Fruit fly (Drosophila melanogaster): ENCODE results near the gene CG43861.

DNA sequence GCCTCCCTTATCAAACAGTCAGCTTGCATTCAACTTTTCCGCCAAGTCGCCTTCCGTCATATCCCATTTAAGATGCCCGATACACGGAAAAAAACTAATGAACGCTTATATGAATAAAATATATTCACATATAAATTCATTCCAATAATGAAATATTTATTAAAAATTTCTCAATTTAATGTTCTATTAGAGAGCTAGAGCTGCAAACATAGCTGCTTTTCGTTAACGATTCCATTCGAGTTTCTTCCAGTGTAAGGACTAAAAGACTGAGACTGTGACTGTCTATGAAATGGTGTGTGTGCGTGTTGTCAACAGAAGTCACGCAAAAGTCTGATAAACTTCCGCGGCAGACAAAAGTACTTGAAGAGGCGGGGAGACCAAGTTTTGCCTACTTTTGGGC lies 87.0 kb downstream of the CG43861 start:
- no peak for TF ChIP-seq CG17806 (tag; optimal IDR thresholded peaks at IDR 0.05)
- no peak for TF ChIP-seq fd96Ca (GFP tag; IDR thresholded peaks at IDR 0.05)
- TF ChIP-seq CG14655 (GFP tag; optimal IDR thresholded peaks at IDR 0.05) = no peak
- TF ChIP-seq CG32121 (GFP tag; IDR thresholded peaks at IDR 0.05) = no peak
- no peak for TF ChIP-seq Ets98B (GFP tag; IDR thresholded peaks at IDR 0.05)
- TF ChIP-seq gl (tag; optimal IDR thresholded peaks at IDR 0.05) = no peak
